Worm (Caenorhabditis elegans) whole organism, mixed stage, embryonic: ENCODE results near the gene ZK1248.19.

ENCODE experiments used
- ceh-83 ChIP-seq: fragments of 200-800 bp; sonication (Bioruptor generic); optimal IDR thresholded peaks from 2 replicates; lab custom pipeline; 2018; ENCODE audit warnings: mild to moderate bottlenecking, missing genetic modification characterization, missing compliant biosample characterization
- drap-1 ChIP-seq: fragments of 200-800 bp; sonication (Bioruptor generic); optimal IDR thresholded peaks from 3 replicates; lab custom pipeline; 2018; ENCODE audit warnings: mild to moderate bottlenecking, missing genetic modification characterization, missing compliant biosample characterization
- elt-1 ChIP-seq: sonication (generic microtip); optimal IDR thresholded peaks from 2 replicates; lab custom pipeline; 2017; ENCODE audit warnings: missing genetic modification characterization, mild to moderate bottlenecking, missing compliant biosample characterization, antibody characterized with exemption, moderate library complexity, borderline replicate concordance; ENCODE audit not compliant: insufficient read depth
- mab-5 ChIP-seq: fragments of 150-350 bp; optimal IDR thresholded peaks from 2 replicates; lab custom pipeline; 2014; ENCODE audit warnings: missing biosample characterization, missing genetic modification characterization
- nhr-28 ChIP-seq: fragments of 150-350 bp; optimal IDR thresholded peaks from 2 replicates; lab custom pipeline; 2014; ENCODE audit warnings: missing biosample characterization, missing genetic modification characterization
- snpc-4 ChIP-seq: fragments of 150-350 bp; optimal IDR thresholded peaks from 2 replicates; lab custom pipeline; 2014; ENCODE audit warnings: missing biosample characterization, missing genetic modification characterization
- unc-62 ChIP-seq: fragments of 150-350 bp; optimal IDR thresholded peaks from 2 replicates; lab custom pipeline; 2014; ENCODE audit warnings: missing biosample characterization, missing genetic modification reagents, missing genetic modification characterization
- zip-8 ChIP-seq: fragments of 150-350 bp; optimal IDR thresholded peaks from 2 replicates; lab custom pipeline; 2014; ENCODE audit warnings: missing biosample characterization, missing genetic modification characterization
- ztf-11 ChIP-seq: fragments of 150-350 bp; optimal IDR thresholded peaks from 2 replicates; lab custom pipeline; 2014; ENCODE audit warnings: missing biosample characterization, missing genetic modification characterization

DNA sequence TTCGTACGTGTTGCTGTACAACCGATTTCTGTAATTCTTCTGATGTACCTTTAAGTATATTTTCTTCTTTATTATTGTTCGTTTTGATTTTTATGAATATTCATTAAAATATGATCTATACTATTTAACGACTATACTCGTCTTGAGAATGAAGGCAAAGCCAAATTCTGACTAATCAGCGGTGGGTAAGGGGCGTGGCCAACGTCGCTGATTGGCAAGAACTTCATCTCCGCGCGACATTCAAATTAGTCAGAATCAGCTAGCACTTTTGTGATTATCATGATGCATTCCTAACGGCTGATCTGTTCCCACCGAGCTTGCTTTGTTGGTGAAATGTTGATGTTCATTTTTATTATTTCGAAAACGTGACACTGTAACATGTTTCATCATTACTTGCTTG lies 27.7 kb upstream of the ZK1248.19 start:
- TF ChIP-seq unc-62 (GFP tag; lab: Kevin White, UChicago) = no peak
- no peak for TF ChIP-seq ztf-11 (tag; lab: Kevin White, UChicago)
- no peak for TF ChIP-seq snpc-4
- TF ChIP-seq ceh-83 (GFP tag; lab: Kevin White, UChicago) = no peak
- TF ChIP-seq elt-1 (tag; lab: Kevin White, UChicago) = no peak
- TF ChIP-seq drap-1 (GFP tag; lab: Kevin White, UChicago) = no peak
- TF ChIP-seq nhr-28 = no peak
- no peak for TF ChIP-seq zip-8 (tag; lab: Kevin White, UChicago)
- TF ChIP-seq mab-5 (tag; lab: Kevin White, UChicago) = no peak
